Worm (Caenorhabditis elegans): ENCODE data around the gene sorf-2.

The sorf-2 gene

DNA sequence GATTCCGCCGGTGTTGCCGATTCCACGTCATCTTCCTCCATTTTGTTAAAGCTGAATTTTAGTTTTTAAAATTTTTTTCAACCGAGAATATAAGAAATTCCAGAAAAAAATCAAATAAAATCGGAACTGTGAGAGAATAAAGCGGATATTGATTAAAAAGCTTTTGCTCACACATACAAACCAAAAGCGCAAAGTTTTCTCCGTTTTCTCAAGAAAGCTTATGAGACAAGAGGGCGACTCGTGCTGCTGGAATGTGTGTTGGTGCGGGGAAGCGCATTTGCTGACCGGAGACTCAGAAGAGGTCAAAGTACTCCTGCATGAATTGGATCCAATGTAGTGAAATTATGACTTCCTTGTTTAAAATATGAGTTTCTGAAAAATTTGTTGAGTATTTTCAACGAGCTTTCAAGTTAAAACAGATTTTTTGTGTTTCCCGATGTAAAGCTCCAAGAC, 53.5 kb downstream of the sorf-2 start, which contains the start of gene paqr-2:
TSS of gene paqr-2 (minus strand) at position 51 of the 453 bp plus-strand sequence.
- no peak for TF ChIP-seq madf-5 (GFP tag; IDR thresholded peaks at IDR 0.05)
- TF ChIP-seq ceh-82 (tag; optimal IDR thresholded peaks at IDR 0.05) = no peak
- no peak for TF ChIP-seq T26A8.4 (GFP tag; IDR thresholded peaks at IDR 0.05)
- TF ChIP-seq spr-1 (tag; optimal IDR thresholded peaks at IDR 0.05) = no peak
- no peak for TF ChIP-seq jun-1 (tag; optimal IDR thresholded peaks at IDR 0.05)
- TF ChIP-seq daf-8 (GFP tag; IDR thresholded peaks at IDR 0.05) = no peak
- no peak for TF ChIP-seq zfp-3 (GFP tag; conservative IDR thresholded peaks at IDR 0.05)
- TF ChIP-seq nhr-41 (GFP tag; IDR thresholded peaks at IDR 0.05) = no peak
- no peak for TF ChIP-seq skn-1 (tag; optimal IDR thresholded peaks at IDR 0.05)
- no peak for TF ChIP-seq fkh-10 (GFP tag; optimal IDR thresholded peaks at IDR 0.05)
- no peak for TF ChIP-seq ztf-7 (tag; optimal IDR thresholded peaks at IDR 0.05)
- TF ChIP-seq T20F7.1 (GFP tag; optimal IDR thresholded peaks at IDR 0.05) = no peak
- TF ChIP-seq vab-7 (GFP tag; IDR thresholded peaks at IDR 0.05) = no peak
- TF ChIP-seq dmd-6 (GFP tag; IDR thresholded peaks at IDR 0.05) = no peak
- no peak for TF ChIP-seq R02D3.7 (tag; optimal IDR thresholded peaks at IDR 0.05)
- TF ChIP-seq lin-39 (tag; optimal IDR thresholded peaks at IDR 0.05) = no peak
- no peak for TF ChIP-seq lin-15B (tag; optimal IDR thresholded peaks at IDR 0.05)
- TF ChIP-seq lin-38 (GFP tag; IDR thresholded peaks at IDR 0.05) = peak; percentile 62
- TF ChIP-seq zip-2 (tag; optimal IDR thresholded peaks at IDR 0.05) = no peak
- no peak for TF ChIP-seq ces-1 (GFP tag; optimal IDR thresholded peaks at IDR 0.05)
- no peak for TF ChIP-seq gei-8 (GFP tag; optimal IDR thresholded peaks at IDR 0.05)
- no peak for TF ChIP-seq attf-4 (tag; optimal IDR thresholded peaks at IDR 0.05)
- no peak for TF ChIP-seq nhr-77 (tag; optimal IDR thresholded peaks at IDR 0.05)
- no peak for TF ChIP-seq F10B5.3 (tag; optimal IDR thresholded peaks at IDR 0.05)
- TF ChIP-seq daf-12 (tag; optimal IDR thresholded peaks at IDR 0.05) = no peak
- TF ChIP-seq spr-3 (GFP tag; optimal IDR thresholded peaks at IDR 0.05) = no peak
- TF ChIP-seq lin-1 (GFP tag; IDR thresholded peaks at IDR 0.05) = no peak
- TF ChIP-seq snpc-1.2 (GFP tag; IDR thresholded peaks at IDR 0.05) = no peak
- TF ChIP-seq madf-9 (GFP tag; conservative IDR thresholded peaks at IDR 0.05) = no peak
- 0 out of 2 replicates have a peak, but pooled peaks have one; percentile 48 for TF ChIP-seq lim-7 (GFP tag; IDR thresholded peaks at IDR 0.05)
- peak; percentile 27 for TF ChIP-seq dve-1 (tag; optimal IDR thresholded peaks at IDR 0.05; ENCODE audit: insufficient read depth)
- no peak for TF ChIP-seq nhr-48 (tag; optimal IDR thresholded peaks at IDR 0.05)
- TF ChIP-seq lsy-2 (tag; optimal IDR thresholded peaks at IDR 0.05) = peak in 1 of 2 experiments; percentile 32
- TF ChIP-seq ZK337.2 (GFP tag; IDR thresholded peaks at IDR 0.05) = no peak
- TF ChIP-seq hlh-30 (tag; optimal IDR thresholded peaks at IDR 0.05; ENCODE audit: insufficient read depth) = peak; percentile 83
- no peak for TF ChIP-seq ZK546.5 (tag; optimal IDR thresholded peaks at IDR 0.05)
- peak; percentile 35 for TF ChIP-seq mep-1 (tag; optimal IDR thresholded peaks at IDR 0.05)
- no peak for TF ChIP-seq unc-39 (tag; optimal IDR thresholded peaks at IDR 0.05)
- no peak for TF ChIP-seq set-16 (GFP tag; IDR thresholded peaks at IDR 0.05)
- TF ChIP-seq nhr-237 (tag; optimal IDR thresholded peaks at IDR 0.05) = no peak
- TF ChIP-seq F49E8.2 (tag; optimal IDR thresholded peaks at IDR 0.05; ENCODE audit: borderline replicate concordance) = no peak
- no peak for TF ChIP-seq nhr-6 (tag; optimal IDR thresholded peaks at IDR 0.05)
- 0 out of 2 replicates have a peak, but pooled peaks have one; percentile 45 for TF ChIP-seq egl-43 (GFP tag; IDR thresholded peaks at IDR 0.05)
- TF ChIP-seq ceh-32 (tag; optimal IDR thresholded peaks at IDR 0.05; ENCODE audit: poor library complexity) = no peak
- TF ChIP-seq Y48G9A.11 (GFP tag; IDR thresholded peaks at IDR 0.05) = no peak
- TF ChIP-seq aly-2 (tag; optimal IDR thresholded peaks at IDR 0.05) = no peak
- TF ChIP-seq nhr-102 (tag; optimal IDR thresholded peaks at IDR 0.05) = no peak
- no peak for TF ChIP-seq ama-1 (optimal IDR thresholded peaks at IDR 0.05)
- TF ChIP-seq saeg-2 (GFP tag; IDR thresholded peaks at IDR 0.05) = no peak
- TF ChIP-seq dmd-8 (GFP tag; IDR thresholded peaks at IDR 0.05) = no peak
- TF ChIP-seq snpc-4 (tag; optimal IDR thresholded peaks at IDR 0.05) = no peak
- TF ChIP-seq duxl-1 (tag; optimal IDR thresholded peaks at IDR 0.05; ENCODE audit: poor library complexity) = no peak
- TF ChIP-seq nhr-76 (tag; optimal IDR thresholded peaks at IDR 0.05) = no peak
